Worm (Caenorhabditis elegans): ENCODE results near the gene bath-24.
"Not testable (repeated sequence)": the region's sequence is repeated elsewhere in the genome, so short reads cannot be mapped to it uniquely, and the experiment has no call there.

bath-24 gene

DNA sequence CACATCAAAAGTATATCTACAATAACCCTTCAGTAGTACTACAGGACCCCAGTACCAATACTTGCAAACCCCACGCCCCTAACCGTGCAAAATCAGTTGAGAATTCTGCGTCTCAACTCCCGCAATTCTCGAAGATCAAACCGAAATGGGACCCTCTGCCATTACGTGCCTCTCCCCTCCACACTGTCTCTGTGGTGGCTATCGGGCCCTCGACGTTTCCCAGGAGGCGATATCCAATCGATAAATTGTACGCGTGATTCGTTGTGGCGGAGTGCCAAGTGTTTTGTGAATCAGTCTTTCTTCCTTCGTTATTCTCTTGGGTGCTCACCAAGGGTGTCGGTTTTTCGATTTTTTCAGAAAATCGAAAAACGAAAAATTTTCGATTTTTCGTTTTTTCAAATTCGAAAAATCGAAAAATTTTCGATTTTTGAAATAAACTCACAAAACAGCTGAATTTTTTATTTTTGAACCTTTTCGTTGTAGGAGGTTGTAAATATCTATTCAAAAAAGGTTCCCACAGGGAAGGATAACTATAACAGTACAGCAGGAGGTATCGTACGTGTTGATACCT, 22.1 kb upstream of the bath-24 start, which contains the start of gene F07E5.12:
Gene F07E5.12 (plus strand): TSS at position 521 of the 571 bp plus-strand sequence.
- TF ChIP-seq tab-1 (GFP tag; IDR thresholded peaks at IDR 0.05); cog-1 (tag; optimal IDR thresholded peaks at IDR 0.05); klf-2 (GFP tag; conservative IDR thresholded peaks at IDR 0.05): not testable (repeated sequence)

- no peak for TF ChIP-seq flt-1 (GFP tag; IDR thresholded peaks at IDR 0.05)
- TF ChIP-seq ztf-23 (GFP tag; IDR thresholded peaks at IDR 0.05): no peak
- TF ChIP-seq klf-2 (GFP tag; conservative IDR thresholded peaks at IDR 0.05): no peak
- TF ChIP-seq ztf-29 (GFP tag; IDR thresholded peaks at IDR 0.05): no peak
- TF ChIP-seq T22C8.4 (GFP tag; IDR thresholded peaks at IDR 0.05): no peak
- TF ChIP-seq med-1 (GFP tag; optimal IDR thresholded peaks at IDR 0.05; ENCODE audit: insufficient read depth): no peak
Observed at ce11 chrII:2064497-2064896, 19.1 kb upstream of the bath-24 start, which contains the start of gene fbxb-6. fbxb-6 (plus strand) TSS chrII:2064797.

ce11 chrII:2063989-2064388, 18.6 kb upstream of the bath-24 start, which contains the start of gene F07E5.13:
F07E5.13 (minus strand) TSS chrII:2064089.
- TF ChIP-seq flt-1 (GFP tag; IDR thresholded peaks at IDR 0.05) (no peak), ztf-23 (GFP tag; IDR thresholded peaks at IDR 0.05) (no peak)

DNA sequence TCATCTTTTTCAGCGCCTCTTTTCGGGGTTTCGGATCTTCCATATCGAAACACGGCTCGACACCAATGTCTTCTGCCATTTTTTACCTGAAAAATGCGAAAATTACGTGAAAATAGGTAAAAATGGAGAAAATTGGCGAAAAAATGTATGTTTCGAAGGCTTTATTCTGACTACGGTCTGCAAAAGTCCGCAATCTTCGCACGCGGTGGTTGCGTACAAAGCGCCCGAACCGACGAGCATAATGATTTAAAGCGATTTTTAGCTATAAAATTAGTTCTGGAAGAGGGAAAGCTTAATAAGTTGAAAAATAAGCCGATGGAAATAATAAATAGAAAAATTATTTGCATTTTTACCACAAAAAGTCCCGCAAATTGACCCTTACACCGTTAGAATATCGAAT, 13.6 kb upstream of the bath-24 start, which contains the start of gene F07E5.5:
Gene F07E5.5 (minus strand): TSS at position 86 of the 400 bp plus-strand sequence.
- TF ChIP-seq med-1 (GFP tag; optimal IDR thresholded peaks at IDR 0.05; ENCODE audit: insufficient read depth): no peak
- no peak for TF ChIP-seq tab-1 (GFP tag; IDR thresholded peaks at IDR 0.05)
- TF ChIP-seq flt-1 (GFP tag; IDR thresholded peaks at IDR 0.05): no peak
- no peak for TF ChIP-seq cog-1 (tag; optimal IDR thresholded peaks at IDR 0.05)
- no peak for TF ChIP-seq klf-2 (GFP tag; conservative IDR thresholded peaks at IDR 0.05)

ce11 chrII:2051372-2051771, 6.0 kb upstream of the bath-24 start, which contains the start of gene fbxb-35:
fbxb-35 (plus strand) TSS chrII:2051672.
- no peak for TF ChIP-seq cog-1 (tag; optimal IDR thresholded peaks at IDR 0.05)
- no peak for TF ChIP-seq med-1 (GFP tag; optimal IDR thresholded peaks at IDR 0.05; ENCODE audit: insufficient read depth)
- TF ChIP-seq klf-2 (GFP tag; conservative IDR thresholded peaks at IDR 0.05): no peak
- no peak for TF ChIP-seq ref-1 (GFP tag; conservative IDR thresholded peaks at IDR 0.05)
- TF ChIP-seq tab-1 (GFP tag; IDR thresholded peaks at IDR 0.05): no peak
- TF ChIP-seq ztf-29 (GFP tag; IDR thresholded peaks at IDR 0.05): no peak
- TF ChIP-seq T22C8.4 (GFP tag; IDR thresholded peaks at IDR 0.05): no peak
- no peak for TF ChIP-seq flt-1 (GFP tag; IDR thresholded peaks at IDR 0.05)
- TF ChIP-seq ztf-23 (GFP tag; IDR thresholded peaks at IDR 0.05): no peak

- not testable (repeated sequence) for TF ChIP-seq med-1 (GFP tag; optimal IDR thresholded peaks at IDR 0.05; ENCODE audit: insufficient read depth); klf-2 (GFP tag; conservative IDR thresholded peaks at IDR 0.05); ztf-29 (GFP tag; IDR thresholded peaks at IDR 0.05)
Observed at ce11 chrII:2046556-2046955, 1.2 kb upstream of the bath-24 start, which contains the start of gene math-1. math-1 (minus strand) TSS chrII:2046656.

- TF ChIP-seq tab-1 (GFP tag; IDR thresholded peaks at IDR 0.05): no peak
- no peak for TF ChIP-seq cog-1 (tag; optimal IDR thresholded peaks at IDR 0.05)
- no peak for TF ChIP-seq flt-1 (GFP tag; IDR thresholded peaks at IDR 0.05)
- no peak for TF ChIP-seq ztf-29 (GFP tag; IDR thresholded peaks at IDR 0.05)
- no peak for TF ChIP-seq med-1 (GFP tag; optimal IDR thresholded peaks at IDR 0.05; ENCODE audit: insufficient read depth)
- TF ChIP-seq klf-2 (GFP tag; conservative IDR thresholded peaks at IDR 0.05): no peak
- no peak for TF ChIP-seq ztf-23 (GFP tag; IDR thresholded peaks at IDR 0.05)
- no peak for TF ChIP-seq T22C8.4 (GFP tag; IDR thresholded peaks at IDR 0.05)
- TF ChIP-seq ref-1 (GFP tag; conservative IDR thresholded peaks at IDR 0.05): no peak
Observed at ce11 chrII:2042447-2042846, 3.0 kb downstream of the bath-24 start, which contains the start of gene bath-20. bath-20 (minus strand) TSS chrII:2042547.

DNA sequence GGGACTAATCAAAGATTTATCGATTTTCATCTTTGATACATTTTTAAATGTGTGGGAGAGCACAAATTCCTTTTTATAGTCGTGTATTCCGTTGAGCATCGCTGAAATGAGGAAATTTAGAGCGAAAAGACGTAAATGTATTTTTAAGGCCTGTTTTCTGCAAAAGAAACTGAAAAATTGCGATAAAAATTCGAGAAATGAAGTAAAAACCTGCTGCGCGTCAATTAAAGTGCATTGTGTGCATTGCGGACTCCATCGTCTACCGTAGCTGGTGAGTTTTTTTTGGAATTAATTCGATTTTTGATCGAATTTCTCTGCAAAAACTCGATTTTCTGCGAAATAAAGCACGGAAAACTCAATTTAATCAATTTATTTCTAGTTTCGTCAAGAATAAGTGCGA, 6.1 kb downstream of the bath-24 start, which contains the start of gene bath-19:
Gene bath-19 (minus strand): TSS at position 101 of the 400 bp plus-strand sequence.
- TF ChIP-seq ztf-29 (GFP tag; IDR thresholded peaks at IDR 0.05) (no peak), klf-2 (GFP tag; conservative IDR thresholded peaks at IDR 0.05) (no peak)

DNA sequence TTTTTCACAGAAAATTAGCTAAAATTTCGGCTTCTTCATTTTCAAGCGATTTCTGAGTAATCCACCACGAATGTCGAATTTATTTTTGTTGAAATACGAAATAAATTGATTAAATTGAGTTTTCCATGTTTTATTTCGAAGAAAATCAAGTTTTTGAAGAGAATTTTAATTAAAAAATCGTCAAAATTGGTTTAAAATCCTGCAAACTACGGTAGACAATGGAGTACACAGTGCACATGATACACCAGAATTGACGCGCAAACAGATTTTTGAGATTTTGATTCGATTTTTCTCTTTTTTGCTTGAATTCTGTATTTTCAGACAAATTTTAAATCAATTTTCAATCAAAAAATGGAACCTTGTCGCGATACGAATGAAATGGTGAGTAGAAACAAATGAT, 12.1 kb downstream of the bath-24 start, which contains the start of gene F59H6.14:
Gene F59H6.14 (plus strand): TSS at position 301 of the 400 bp plus-strand sequence.
- no peak for TF ChIP-seq T22C8.4 (GFP tag; IDR thresholded peaks at IDR 0.05)
- no peak for TF ChIP-seq ztf-29 (GFP tag; IDR thresholded peaks at IDR 0.05)
- no peak for TF ChIP-seq cog-1 (tag; optimal IDR thresholded peaks at IDR 0.05)

DNA sequence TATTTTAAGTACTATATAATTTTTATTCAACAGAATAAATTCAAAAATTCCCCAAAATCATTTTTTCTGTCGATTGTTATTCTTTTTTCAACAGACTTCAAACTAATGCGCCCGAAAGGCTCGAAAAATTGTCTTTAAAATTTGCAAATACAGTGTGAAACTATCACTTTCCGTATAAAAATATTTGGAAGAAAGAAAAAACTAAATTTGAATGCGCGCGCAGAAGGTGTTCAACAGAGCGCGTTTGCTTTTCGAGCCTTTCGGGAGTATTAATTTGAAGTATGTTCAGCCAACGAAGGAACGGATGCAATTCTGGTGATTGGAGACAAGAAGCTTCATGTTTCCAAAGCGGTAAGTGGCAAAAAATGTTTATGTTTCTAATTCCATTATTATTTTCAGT, 13.1 kb downstream of the bath-24 start, which contains the start of gene btb-4:
Gene btb-4 (plus strand): TSS at position 35 of the 400 bp plus-strand sequence.
- not testable (repeated sequence) for TF ChIP-seq cog-1 (tag; optimal IDR thresholded peaks at IDR 0.05); tab-1 (GFP tag; IDR thresholded peaks at IDR 0.05); ztf-23 (GFP tag; IDR thresholded peaks at IDR 0.05)

ce11 chrII:2031852-2032251, 13.6 kb downstream of the bath-24 start, which contains the start of gene bath-5:
bath-5 (minus strand) TSS chrII:2031952.
- TF ChIP-seq cog-1 (tag; optimal IDR thresholded peaks at IDR 0.05) (no peak), T22C8.4 (GFP tag; IDR thresholded peaks at IDR 0.05) (no peak), flt-1 (GFP tag; IDR thresholded peaks at IDR 0.05) (no peak), tab-1 (GFP tag; IDR thresholded peaks at IDR 0.05) (no peak), ref-1 (GFP tag; conservative IDR thresholded peaks at IDR 0.05) (no peak), ztf-29 (GFP tag; IDR thresholded peaks at IDR 0.05) (no peak), ztf-23 (GFP tag; IDR thresholded peaks at IDR 0.05) (no peak), klf-2 (GFP tag; conservative IDR thresholded peaks at IDR 0.05) (no peak), med-1 (GFP tag; optimal IDR thresholded peaks at IDR 0.05; ENCODE audit: insufficient read depth) (no peak)
